Worm (Caenorhabditis elegans) whole organism, L3 larva: ENCODE data around the gene rhgf-1.

Experiments
- R02D3.7 ChIP-seq: fragments of 150-350 bp; optimal IDR thresholded peaks from 2 replicates; lab custom pipeline; 2014; ENCODE audit warnings: missing biosample characterization, missing genetic modification characterization
- ZK546.5 ChIP-seq: sonication (generic microtip); optimal IDR thresholded peaks from 2 replicates; lab custom pipeline; 2017; ENCODE audit warnings: missing biosample characterization, missing genetic modification characterization
- aly-2 ChIP-seq: fragments of 150-350 bp; optimal IDR thresholded peaks from 2 replicates; lab custom pipeline; 2014; ENCODE audit warnings: missing biosample characterization, missing genetic modification characterization
- ama-1 ChIP-seq: fragments of 150-350 bp; optimal IDR thresholded peaks from 2 replicates; lab custom pipeline; 2018
- ceh-28 ChIP-seq: fragments of 150-350 bp; optimal IDR thresholded peaks from 2 replicates; lab custom pipeline; 2014; ENCODE audit warnings: missing biosample characterization, missing genetic modification reagents, missing genetic modification characterization
- ceh-82 ChIP-seq: fragments of 150-350 bp; optimal IDR thresholded peaks from 2 replicates; lab custom pipeline; 2014; ENCODE audit warnings: missing biosample characterization, missing genetic modification characterization
- daf-12 ChIP-seq: fragments of 150-350 bp; optimal IDR thresholded peaks from 2 replicates; lab custom pipeline; 2014; ENCODE audit warnings: missing biosample characterization, missing genetic modification reagents, missing genetic modification characterization
- egl-27 ChIP-seq: sonication (generic microtip); optimal IDR thresholded peaks from 4 replicates; lab custom pipeline; 2017; ENCODE audit warnings: missing biosample characterization, missing genetic modification reagents, missing genetic modification characterization
- egl-5 ChIP-seq: fragments of 150-350 bp; optimal IDR thresholded peaks from 2 replicates; lab custom pipeline; 2017; ENCODE audit warnings: missing biosample characterization, missing genetic modification reagents, missing genetic modification characterization, inconsistent platforms
- elt-2 ChIP-seq: sonication (generic microtip); optimal IDR thresholded peaks from 2 replicates; lab custom pipeline; 2016; ENCODE audit warnings: missing genetic modification reagents, mild to moderate bottlenecking, missing genetic modification characterization, missing compliant biosample characterization
- elt-3 ChIP-seq, 3 experiments: fragments of 150-350 bp in 1 of 3; sonication (generic microtip) in 2 of 3; optimal IDR thresholded peaks; 2 replicates in 2 of 3; 4 replicates in 1 of 3; lab custom pipeline; 2014 to 2017; ENCODE audit warnings: missing biosample characterization in 3 of 3, missing genetic modification characterization in 3 of 3
- fkh-10 ChIP-seq: sonication (generic microtip); optimal IDR thresholded peaks from 2 replicates; lab custom pipeline; 2017; ENCODE audit warnings: missing biosample characterization, missing genetic modification reagents, missing genetic modification characterization
- fkh-2 ChIP-seq: fragments of 150-350 bp; optimal IDR thresholded peaks from 2 replicates; lab custom pipeline; 2014; ENCODE audit warnings: missing biosample characterization, missing genetic modification reagents, missing genetic modification characterization
- fos-1 ChIP-seq: fragments of 150-350 bp; optimal IDR thresholded peaks from 2 replicates; lab custom pipeline; 2014; ENCODE audit warnings: missing biosample characterization, missing genetic modification characterization
- hmg-11 ChIP-seq: sonication (generic microtip); optimal IDR thresholded peaks from 2 replicates; lab custom pipeline; 2016; ENCODE audit warnings: missing genetic modification characterization, missing compliant biosample characterization
- jun-1 ChIP-seq: fragments of 150-350 bp; optimal IDR thresholded peaks from 2 replicates; lab custom pipeline; 2014; ENCODE audit warnings: missing biosample characterization, missing genetic modification reagents, missing genetic modification characterization
- lin-15B ChIP-seq: fragments of 150-350 bp; optimal IDR thresholded peaks from 2 replicates; lab custom pipeline; 2014; ENCODE audit warnings: missing biosample characterization, missing genetic modification characterization
- lin-39 ChIP-seq: fragments of 150-350 bp; optimal IDR thresholded peaks from 2 replicates; lab custom pipeline; 2018; ENCODE audit warnings: missing biosample characterization, missing genetic modification reagents, missing genetic modification characterization
- lsy-12 ChIP-seq: sonication (generic microtip); optimal IDR thresholded peaks from 2 replicates; lab custom pipeline; 2016; ENCODE audit warnings: mild to moderate bottlenecking, missing genetic modification characterization, missing compliant biosample characterization
- mdl-1 ChIP-seq: fragments of 150-350 bp; optimal IDR thresholded peaks from 2 replicates; lab custom pipeline; 2014; ENCODE audit warnings: missing biosample characterization, missing genetic modification characterization
- mml-1 ChIP-seq: fragments of 150-350 bp; sonication (generic microtip); optimal IDR thresholded peaks from 3 replicates; lab custom pipeline; 2014; ENCODE audit warnings: missing biosample characterization, missing genetic modification characterization
- nfya-1 ChIP-seq: sonication (generic microtip); optimal IDR thresholded peaks from 2 replicates; lab custom pipeline; 2017; ENCODE audit warnings: missing genetic modification characterization, mild to moderate bottlenecking, missing compliant biosample characterization, antibody characterized with exemption, moderate library complexity; ENCODE audit not compliant: insufficient read depth
- nhr-11 ChIP-seq: fragments of 150-350 bp; optimal IDR thresholded peaks from 2 replicates; lab custom pipeline; 2014; ENCODE audit warnings: missing biosample characterization, missing genetic modification characterization
- nhr-12 ChIP-seq: fragments of 150-350 bp; optimal IDR thresholded peaks from 2 replicates; lab custom pipeline; 2014; ENCODE audit warnings: missing biosample characterization, missing genetic modification characterization
- nhr-237 ChIP-seq: fragments of 150-350 bp; optimal IDR thresholded peaks from 2 replicates; lab custom pipeline; 2014; ENCODE audit warnings: missing biosample characterization, missing genetic modification characterization
- nhr-25 ChIP-seq: sonication (generic microtip); optimal IDR thresholded peaks from 2 replicates; lab custom pipeline; 2017; ENCODE audit warnings: missing biosample characterization, missing genetic modification characterization
- nhr-28 ChIP-seq: fragments of 150-350 bp; optimal IDR thresholded peaks from 2 replicates; lab custom pipeline; 2014; ENCODE audit warnings: missing biosample characterization, missing genetic modification characterization
- nhr-43 ChIP-seq: sonication (generic microtip); optimal IDR thresholded peaks from 2 replicates; lab custom pipeline; 2016; ENCODE audit warnings: mild to moderate bottlenecking, missing genetic modification characterization, missing compliant biosample characterization; ENCODE audit not compliant: poor library complexity, severe bottlenecking
- nhr-67 ChIP-seq: fragments of 150-350 bp; optimal IDR thresholded peaks from 2 replicates; lab custom pipeline; 2014; ENCODE audit warnings: missing biosample characterization, missing genetic modification characterization
- nhr-76 ChIP-seq: fragments of 150-350 bp; sonication (generic microtip); optimal IDR thresholded peaks from 5 replicates; lab custom pipeline; 2014; ENCODE audit warnings: missing biosample characterization, missing genetic modification characterization
- nhr-77 ChIP-seq: fragments of 150-350 bp; optimal IDR thresholded peaks from 2 replicates; lab custom pipeline; 2014; ENCODE audit warnings: missing biosample characterization, missing genetic modification characterization
- pha-4 ChIP-seq: fragments of 150-350 bp; optimal IDR thresholded peaks from 2 replicates; lab custom pipeline; 2014; ENCODE audit warnings: missing biosample characterization, missing genetic modification reagents, missing genetic modification characterization
- pqm-1 ChIP-seq: fragments of 150-350 bp; optimal IDR thresholded peaks from 2 replicates; lab custom pipeline; 2017; ENCODE audit warnings: missing biosample characterization, missing genetic modification characterization, inconsistent platforms
- sea-2 ChIP-seq: fragments of 150-350 bp; sonication (generic microtip); optimal IDR thresholded peaks from 4 replicates; lab custom pipeline; 2014; ENCODE audit warnings: missing biosample characterization, missing genetic modification reagents, missing genetic modification characterization
- skn-1 ChIP-seq: fragments of 150-350 bp; optimal IDR thresholded peaks from 2 replicates; lab custom pipeline; 2014; ENCODE audit warnings: missing biosample characterization, missing genetic modification characterization
- tbx-2 ChIP-seq: sonication (generic microtip); optimal IDR thresholded peaks from 2 replicates; lab custom pipeline; 2016; ENCODE audit warnings: mild to moderate bottlenecking, missing genetic modification characterization, missing compliant biosample characterization
- unc-62 ChIP-seq: fragments of 150-350 bp; sonication (generic microtip); optimal IDR thresholded peaks from 4 replicates; lab custom pipeline; 2014; ENCODE audit warnings: missing biosample characterization, missing genetic modification reagents, missing genetic modification characterization
- zag-1 ChIP-seq: fragments of 150-350 bp; optimal IDR thresholded peaks from 2 replicates; lab custom pipeline; 2014; ENCODE audit warnings: missing biosample characterization, missing genetic modification characterization
- ztf-11 ChIP-seq: fragments of 150-350 bp; optimal IDR thresholded peaks from 2 replicates; lab custom pipeline; 2014; ENCODE audit warnings: missing biosample characterization, missing genetic modification characterization
- ztf-4 ChIP-seq: fragments of 150-350 bp; optimal IDR thresholded peaks from 2 replicates; lab custom pipeline; 2014; ENCODE audit warnings: missing biosample characterization, missing genetic modification characterization

The rhgf-1 gene

DNA sequence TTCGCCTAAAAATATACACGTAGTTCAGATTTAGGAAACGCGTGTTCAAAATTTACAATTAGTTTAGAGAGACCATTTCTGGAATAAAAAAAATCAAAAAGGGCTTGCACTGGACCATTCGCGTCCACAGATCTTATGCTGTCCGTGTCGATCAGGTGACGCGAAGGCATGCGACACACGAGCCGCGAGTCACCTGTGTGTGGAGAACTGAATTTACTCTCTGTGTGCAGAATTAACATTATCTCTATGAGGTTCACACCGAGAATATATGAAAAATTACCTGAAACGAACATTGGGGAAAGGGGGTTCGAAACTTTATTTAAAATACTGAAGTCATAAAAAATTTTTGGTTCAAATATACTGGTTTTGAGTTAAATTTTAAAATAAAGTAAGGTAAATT lies 16.0 kb upstream of the rhgf-1 start:
- TF ChIP-seq ama-1: no peak
- no peak for TF ChIP-seq egl-27 (tag; lab: Kevin White, UChicago)
- TF ChIP-seq nhr-11: no peak
- no peak for TF ChIP-seq skn-1 (tag; lab: Kevin White, UChicago)
- TF ChIP-seq fkh-2: no peak
- no peak for TF ChIP-seq mml-1 (tag; lab: Kevin White, UChicago)
- TF ChIP-seq fos-1 (tag; lab: Kevin White, UChicago): no peak
- TF ChIP-seq nfya-1 (tag; lab: Kevin White, UChicago): no peak
- TF ChIP-seq sea-2 (GFP tag; lab: Kevin White, UChicago): no peak
- no peak for TF ChIP-seq elt-3 (tag; optimal IDR thresholded peaks at IDR 0.05; lab: Kevin White, UChicago)
- TF ChIP-seq ceh-28 (tag; lab: Kevin White, UChicago): no peak
- TF ChIP-seq R02D3.7 (tag; lab: Kevin White, UChicago): no peak

ce11 chrX:10721954-10722353 lies 10.3 kb upstream of the rhgf-1 start, which contains the start of gene mbr-1:
mbr-1 (minus strand) TSS chrX:10722054.
- TF ChIP-seq nhr-237 (tag; lab: Kevin White, UChicago): no peak

ce11 chrX:10717019-10717418 lies 5.3 kb upstream of the rhgf-1 start, which contains the start of gene T01C1.4:
T01C1.4 (minus strand) TSS chrX:10717119.
- TF ChIP-seq hmg-11 (tag; lab: Kevin White, UChicago) (no peak), ceh-28 (tag; lab: Kevin White, UChicago) (no peak), lsy-12 (tag; lab: Kevin White, UChicago) (no peak), fkh-2 (no peak), lin-39 (no peak), elt-2 (tag; lab: Kevin White, UChicago) (no peak), sea-2 (GFP tag; lab: Kevin White, UChicago) (no peak), fkh-10 (GFP tag; lab: Kevin White, UChicago) (no peak), aly-2 (tag; lab: Kevin White, UChicago) (no peak), R02D3.7 (tag; lab: Kevin White, UChicago) (no peak), egl-5 (tag; lab: Kevin White, UChicago) (no peak), fos-1 (tag; lab: Kevin White, UChicago) (no peak), pqm-1 (tag; lab: Kevin White, UChicago) (no peak), ceh-82 (tag; lab: Kevin White, UChicago) (no peak), nhr-43 (tag; lab: Kevin White, UChicago) (no peak)

ce11 chrX:10704329-10704728 lies 7.3 kb downstream of the rhgf-1 start:
- TF ChIP-seq elt-2 (tag; lab: Kevin White, UChicago): no peak
- TF ChIP-seq egl-27 (tag; lab: Kevin White, UChicago): no peak
- TF ChIP-seq nhr-28 (tag; lab: Kevin White, UChicago): no peak
- TF ChIP-seq pha-4 (tag; lab: Kevin White, UChicago): no peak

DNA sequence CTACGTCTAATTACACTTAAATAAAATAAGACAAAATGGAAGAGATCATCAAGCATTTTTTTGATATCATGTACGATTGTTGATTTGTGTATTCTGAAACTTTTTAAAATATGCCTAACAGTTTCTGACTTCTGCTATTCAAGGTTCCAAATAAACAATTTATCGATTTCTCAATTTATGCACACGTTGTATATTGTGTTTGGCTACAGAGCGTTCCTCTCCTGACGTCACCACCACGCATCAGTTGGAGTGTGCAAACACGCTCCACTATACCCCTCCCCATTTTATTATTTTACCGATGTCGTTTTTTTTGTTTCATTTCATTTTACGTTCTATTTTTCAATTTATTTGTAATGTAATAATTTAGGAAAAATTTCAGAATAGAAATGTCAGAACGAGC lies 16.7 kb downstream of the rhgf-1 start, which contains the start of gene plpp-1.3:
Gene plpp-1.3 (plus strand): TSS at position 380 of the 400 bp plus-strand sequence.
- TF ChIP-seq nhr-12 (tag; lab: Kevin White, UChicago) (no peak), pqm-1 (tag; lab: Kevin White, UChicago) (peak; percentile 60), unc-62 (no peak), R02D3.7 (tag; lab: Kevin White, UChicago) (no peak), hmg-11 (tag; lab: Kevin White, UChicago) (peak; percentile 45), ztf-11 (tag; lab: Kevin White, UChicago) (no peak), nhr-77 (no peak), ceh-82 (tag; lab: Kevin White, UChicago) (no peak), fos-1 (tag; lab: Kevin White, UChicago) (no peak), nhr-25 (no peak), lin-15B (no peak), nhr-76 (tag; lab: Kevin White, UChicago) (no peak), pha-4 (tag; lab: Kevin White, UChicago) (no peak), nhr-237 (tag; lab: Kevin White, UChicago) (no peak), ztf-4 (tag; lab: Kevin White, UChicago) (no peak), egl-5 (tag; lab: Kevin White, UChicago) (no peak), elt-2 (tag; lab: Kevin White, UChicago) (peak; percentile 53), nhr-11 (no peak), ama-1 (no peak), lin-39 (no peak), nfya-1 (tag; lab: Kevin White, UChicago) (peak; percentile 32), fkh-2 (no peak), ceh-28 (tag; lab: Kevin White, UChicago) (peak; percentile 20), elt-3 (tag; optimal IDR thresholded peaks at IDR 0.05; lab: Kevin White, UChicago) (no peak), fkh-10 (GFP tag; lab: Kevin White, UChicago) (no peak), lsy-12 (tag; lab: Kevin White, UChicago) (peak; percentile 65), mdl-1 (tag; lab: Kevin White, UChicago) (no peak), egl-27 (tag; lab: Kevin White, UChicago) (no peak), zag-1 (no peak), ZK546.5 (tag; lab: Kevin White, UChicago) (no peak), nhr-67 (no peak), jun-1 (tag; lab: Kevin White, UChicago) (no peak), daf-12 (tag; lab: Kevin White, UChicago) (no peak), tbx-2 (no peak)
- TF ChIP-seq, all 47 proteins: peak for 6
